Worm (Caenorhabditis elegans) whole organism, mixed stage, embryonic: ENCODE data around the gene gsnl-1.

Source experiments
- blmp-1 ChIP-seq: fragments of 150-350 bp; optimal IDR thresholded peaks from 2 replicates; lab custom pipeline; 2014; ENCODE audit warnings: missing biosample characterization, missing genetic modification characterization
- ceh-43 ChIP-seq: fragments of 200-800 bp; sonication (Bioruptor generic); optimal IDR thresholded peaks from 2 replicates; lab custom pipeline; 2018; ENCODE audit warnings: mild to moderate bottlenecking, missing genetic modification characterization, moderate library complexity, missing compliant biosample characterization
- cnd-1 ChIP-seq: fragments of 200-800 bp; sonication (Bioruptor generic); optimal IDR thresholded peaks from 2 replicates; lab custom pipeline; 2018; ENCODE audit warnings: mild to moderate bottlenecking, missing genetic modification characterization, missing compliant biosample characterization
- mab-5 ChIP-seq: fragments of 150-350 bp; optimal IDR thresholded peaks from 2 replicates; lab custom pipeline; 2014; ENCODE audit warnings: missing biosample characterization, missing genetic modification characterization
- unc-62 ChIP-seq: fragments of 150-350 bp; optimal IDR thresholded peaks from 2 replicates; lab custom pipeline; 2014; ENCODE audit warnings: missing biosample characterization, missing genetic modification reagents, missing genetic modification characterization
- ztf-11 ChIP-seq: fragments of 150-350 bp; optimal IDR thresholded peaks from 2 replicates; lab custom pipeline; 2014; ENCODE audit warnings: missing biosample characterization, missing genetic modification characterization

DNA sequence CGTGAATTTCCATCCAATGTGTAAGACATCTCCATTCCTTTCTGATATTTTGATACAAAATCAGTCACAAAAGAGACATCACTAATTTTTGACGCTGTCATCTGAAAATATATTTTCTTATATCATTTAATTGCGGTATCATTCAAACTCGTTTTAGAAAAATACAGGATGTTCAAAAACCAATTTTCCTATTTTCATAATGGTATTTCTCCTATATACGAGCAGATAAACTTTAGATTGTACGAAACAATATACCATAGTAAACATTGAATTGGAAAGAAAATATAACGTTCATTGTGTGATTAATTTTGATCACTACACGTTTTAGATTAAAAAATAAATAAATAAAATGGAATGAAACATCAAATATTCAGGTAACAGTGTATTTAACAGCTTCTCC lies 44.7 kb downstream of the gsnl-1 start, which contains the start of gene C50F4.16:
- TF ChIP-seq unc-62 (GFP tag; lab: Kevin White, UChicago) (no peak), mab-5 (no peak), blmp-1 (tag; lab: Kevin White, UChicago) (no peak), cnd-1 (tag; lab: Kevin White, UChicago) (no peak), ztf-11 (tag; lab: Kevin White, UChicago) (no peak), ceh-43 (GFP tag; lab: Kevin White, UChicago) (no peak)
